Fruit fly (Drosophila melanogaster) whole organism, embryonic: ENCODE results near the gene Dbp73D.
A peak's percentile ranks its signal among the peaks of the same experiment; 100 is the strongest.

Source experiments
- ATbp ChIP-seq: fragments of 200-800 bp; sonication (Bioruptor generic); optimal IDR thresholded peaks from 2 replicates; lab custom pipeline; 2017; ENCODE audit warnings: missing biosample characterization, mild to moderate bottlenecking, missing genetic modification characterization, missing genetic modification reagents
- Awh ChIP-seq: fragments of 200-800 bp; sonication (Bioruptor generic); IDR thresholded peaks from 2 replicates; pipeline ENCODE4, ENCODE4 v1.3.6; 2022; ENCODE audit warnings: missing biosample characterization, missing genetic modification characterization
- Bgb ChIP-seq: fragments of 200-800 bp; sonication (Bioruptor generic); IDR thresholded peaks from 2 replicates; pipeline ENCODE4 v1.3.6; 2022; ENCODE audit warnings: missing biosample characterization, missing genetic modification characterization; ENCODE audit not compliant: partially characterized antibody
- Blimp-1 ChIP-seq: fragments of 200-800 bp; sonication (Bioruptor generic); optimal IDR thresholded peaks from 3 replicates; lab custom pipeline; 2018; ENCODE audit warnings: missing biosample characterization, missing genetic modification characterization, mild to moderate bottlenecking, moderate library complexity, missing genetic modification reagents
- Bteb2 ChIP-seq: fragments of 200-800 bp; sonication (Bioruptor generic); optimal IDR thresholded peaks from 2 replicates; lab custom pipeline; 2016; ENCODE audit warnings: missing biosample characterization, missing genetic modification characterization
- CG12236 ChIP-seq: fragments of 200-800 bp; sonication (Bioruptor generic); optimal IDR thresholded peaks from 2 replicates; lab custom pipeline; 2016; ENCODE audit warnings: missing biosample characterization, missing genetic modification characterization
- CG12659 ChIP-seq: fragments of 200-800 bp; sonication (Bioruptor generic); optimal IDR thresholded peaks from 3 replicates; lab custom pipeline; 2017; ENCODE audit warnings: mild to moderate bottlenecking, missing biosample characterization, missing genetic modification reagents, missing genetic modification characterization
- CG13424 ChIP-seq: fragments of 200-800 bp; sonication (Bioruptor generic); optimal IDR thresholded peaks from 2 replicates; lab custom pipeline; 2019; ENCODE audit warnings: missing biosample characterization, mild to moderate bottlenecking, missing genetic modification characterization, moderate library complexity
- CG16815 ChIP-seq: fragments of 200-800 bp; sonication (Bioruptor generic); optimal IDR thresholded peaks from 3 replicates; lab custom pipeline; 2017; ENCODE audit warnings: missing biosample characterization, mild to moderate bottlenecking, missing genetic modification characterization
- CG17568 ChIP-seq: fragments of 200-800 bp; sonication (Bioruptor generic); optimal IDR thresholded peaks from 2 replicates; lab custom pipeline; 2018; ENCODE audit warnings: missing biosample characterization, mild to moderate bottlenecking, missing genetic modification characterization, moderate library complexity
- CG2202 ChIP-seq: fragments of 200-800 bp; sonication (Bioruptor generic); optimal IDR thresholded peaks from 2 replicates; lab custom pipeline; 2018; ENCODE audit warnings: missing biosample characterization, mild to moderate bottlenecking, missing genetic modification characterization
- CG2712 ChIP-seq: fragments of 200-800 bp; optimal IDR thresholded peaks from 3 replicates; lab custom pipeline; 2019; ENCODE audit warnings: missing biosample characterization, mild to moderate bottlenecking, missing genetic modification characterization, moderate library complexity
- CG3847 ChIP-seq: fragments of 200-800 bp; sonication (Bioruptor generic); IDR thresholded peaks from 2 replicates; pipeline ENCODE4 v1.3.6; 2022; ENCODE audit warnings: missing biosample characterization, missing genetic modification characterization
- CG42726 ChIP-seq: fragments of 200-800 bp; sonication (Bioruptor generic); IDR thresholded peaks from 2 replicates; pipeline ENCODE4 v1.3.6; 2022; ENCODE audit warnings: missing biosample characterization, missing genetic modification characterization; ENCODE audit not compliant: partially characterized antibody
- CG6175 ChIP-seq: fragments of 200-800 bp; sonication (Bioruptor generic); IDR thresholded peaks from 3 replicates; pipeline ENCODE4 v1.3.6; 2022; ENCODE audit warnings: missing biosample characterization, missing genetic modification characterization
- CG6254 ChIP-seq: fragments of 200-800 bp; sonication (Bioruptor generic); optimal IDR thresholded peaks from 3 replicates; lab custom pipeline; 2017; ENCODE audit warnings: mild to moderate bottlenecking, missing biosample characterization, missing genetic modification reagents, missing genetic modification characterization
- CG7556 ChIP-seq: fragments of 200-800 bp; sonication (Bioruptor generic); optimal IDR thresholded peaks from 2 replicates; lab custom pipeline; 2017; ENCODE audit warnings: missing biosample characterization, mild to moderate bottlenecking, missing genetic modification characterization
- CG7928 ChIP-seq: fragments of 200-800 bp; sonication (Bioruptor generic); optimal IDR thresholded peaks from 2 replicates; lab custom pipeline; 2017; ENCODE audit warnings: missing biosample characterization, mild to moderate bottlenecking, missing genetic modification characterization
- CG9817 ChIP-seq: fragments of 200-800 bp; sonication (Bioruptor generic); optimal IDR thresholded peaks from 2 replicates; lab custom pipeline; 2018; ENCODE audit warnings: missing biosample characterization, mild to moderate bottlenecking, missing genetic modification characterization, moderate library complexity
- Chrac-16 ChIP-seq: fragments of 200-800 bp; sonication (Bioruptor generic); optimal IDR thresholded peaks from 3 replicates; lab custom pipeline; 2016; ENCODE audit warnings: missing biosample characterization, missing genetic modification characterization
- ERR ChIP-seq: fragments of 200-800 bp; sonication (Bioruptor generic); optimal IDR thresholded peaks from 2 replicates; lab custom pipeline; 2016; ENCODE audit warnings: missing biosample characterization, missing genetic modification characterization
- Fer2 ChIP-seq: fragments of 200-800 bp; sonication (Bioruptor generic); optimal IDR thresholded peaks from 2 replicates; lab custom pipeline; 2018; ENCODE audit warnings: missing biosample characterization, mild to moderate bottlenecking, missing genetic modification characterization, moderate library complexity
- HHEX ChIP-seq: fragments of 200-800 bp; sonication (Bioruptor generic); optimal IDR thresholded peaks from 3 replicates; lab custom pipeline; 2017; ENCODE audit warnings: missing biosample characterization, mild to moderate bottlenecking, missing genetic modification characterization, missing genetic modification reagents
- HLH4C ChIP-seq: fragments of 200-800 bp; sonication (Bioruptor generic); IDR thresholded peaks from 3 replicates; pipeline ENCODE4 v1.3.6; 2022; ENCODE audit warnings: missing biosample characterization, missing genetic modification characterization; ENCODE audit not compliant: partially characterized antibody
- Lpt ChIP-seq: fragments of >200 bp; optimal IDR thresholded peaks from 2 replicates; lab custom pipeline; 2018; ENCODE audit warnings: missing biosample characterization, missing genetic modification characterization
- PHDP ChIP-seq: fragments of 200-800 bp; sonication (Bioruptor generic); optimal IDR thresholded peaks from 3 replicates; lab custom pipeline; 2018; ENCODE audit warnings: missing biosample characterization, mild to moderate bottlenecking, missing genetic modification characterization, moderate library complexity
- Ptx1 ChIP-seq: fragments of 200-800 bp; sonication (Bioruptor generic); IDR thresholded peaks from 2 replicates; pipeline ENCODE4 v1.3.6; 2022; ENCODE audit warnings: missing biosample characterization, missing genetic modification characterization
- Rx ChIP-seq: fragments of 200-800 bp; sonication (Bioruptor generic); IDR thresholded peaks from 2 replicates; pipeline ENCODE4 v1.3.6; 2022; ENCODE audit warnings: missing biosample characterization, missing genetic modification characterization
- Side ChIP-seq: fragments of 200-800 bp; sonication (Bioruptor generic); optimal IDR thresholded peaks from 2 replicates; lab custom pipeline; 2016; ENCODE audit warnings: missing biosample characterization, missing genetic modification characterization
- Vsx1 ChIP-seq: fragments of 200-800 bp; sonication (Bioruptor generic); optimal IDR thresholded peaks from 2 replicates; lab custom pipeline; 2017; ENCODE audit warnings: missing biosample characterization, mild to moderate bottlenecking, missing genetic modification characterization, missing genetic modification reagents
- ase ChIP-seq: fragments of 200-800 bp; sonication (Bioruptor generic); IDR thresholded peaks from 3 replicates; pipeline ENCODE4 v1.3.6; 2022; ENCODE audit warnings: missing biosample characterization, missing genetic modification characterization
- cato ChIP-seq: fragments of 200-800 bp; sonication (Bioruptor generic); optimal IDR thresholded peaks from 2 replicates; lab custom pipeline; 2016; ENCODE audit warnings: missing biosample characterization, missing genetic modification characterization, borderline replicate concordance
- cwo ChIP-seq: fragments of 200-800 bp; sonication (Bioruptor generic); optimal IDR thresholded peaks from 3 replicates; lab custom pipeline; 2017; ENCODE audit warnings: missing biosample characterization, missing genetic modification characterization, mild to moderate bottlenecking, moderate library complexity, missing genetic modification reagents
- esg ChIP-seq: fragments of 200-800 bp; sonication (Bioruptor generic); conservative IDR thresholded peaks from 2 replicates; pipeline ENCODE4 v1.3.6; 2022; ENCODE audit warnings: missing biosample characterization, missing genetic modification characterization
- fd64A ChIP-seq: fragments of 200-800 bp; sonication (Bioruptor generic); optimal IDR thresholded peaks from 3 replicates; lab custom pipeline; 2018; ENCODE audit warnings: missing biosample characterization, mild to moderate bottlenecking, missing genetic modification characterization
- ftz-f1 ChIP-seq: fragments of 200-800 bp; sonication (Bioruptor generic); optimal IDR thresholded peaks from 2 replicates; lab custom pipeline; 2016; ENCODE audit warnings: missing biosample characterization, missing genetic modification characterization
- grau ChIP-seq: fragments of 200-800 bp; optimal IDR thresholded peaks from 3 replicates; lab custom pipeline; 2019; ENCODE audit warnings: missing biosample characterization, mild to moderate bottlenecking, missing genetic modification characterization, moderate library complexity
- hb ChIP-seq: fragments of 200-800 bp; sonication (Bioruptor generic); IDR thresholded peaks from 3 replicates; pipeline ENCODE4 v1.3.6; 2022; ENCODE audit warnings: missing biosample characterization, missing genetic modification characterization; ENCODE audit not compliant: partially characterized antibody
- klu ChIP-seq: fragments of 200-800 bp; sonication (Bioruptor generic); IDR thresholded peaks from 2 replicates; pipeline ENCODE4 v1.3.6; 2022; ENCODE audit warnings: missing biosample characterization, missing genetic modification characterization
- lmd ChIP-seq: fragments of 200-800 bp; sonication (Bioruptor generic); IDR thresholded peaks from 2 replicates; pipeline ENCODE4 v1.3.6; 2022; ENCODE audit warnings: missing biosample characterization, missing genetic modification characterization
- lov ChIP-seq, 2 experiments: fragments of 200-800 bp in 1 of 2; fragments of >200 bp in 1 of 2; sonication (Bioruptor generic) in 1 of 2; IDR thresholded peaks in 1 of 2; optimal IDR thresholded peaks in 1 of 2; 2 replicates in 1 of 2; 3 replicates in 1 of 2; pipeline versions ENCODE4 v1.3.6 to Lab custom; 2017 to 2022; ENCODE audit warnings: missing biosample characterization in 1 of 2, missing genetic modification characterization in 1 of 2
- oc ChIP-seq: fragments of 200-800 bp; sonication (Bioruptor generic); optimal IDR thresholded peaks from 2 replicates; lab custom pipeline; 2018; ENCODE audit warnings: missing biosample characterization, mild to moderate bottlenecking, missing genetic modification characterization, moderate library complexity
- onecut ChIP-seq: fragments of 200-800 bp; sonication (Bioruptor generic); IDR thresholded peaks from 2 replicates; pipeline ENCODE4 v1.3.6; 2022; ENCODE audit warnings: missing biosample characterization, missing genetic modification characterization
- phol ChIP-seq: fragments of 200-800 bp; sonication (Bioruptor generic); optimal IDR thresholded peaks from 3 replicates; lab custom pipeline; 2018; ENCODE audit warnings: missing biosample characterization, mild to moderate bottlenecking, missing genetic modification characterization, moderate library complexity
- pnt ChIP-seq: fragments of 200-800 bp; sonication (Bioruptor generic); optimal IDR thresholded peaks from 3 replicates; lab custom pipeline; 2016; ENCODE audit warnings: missing biosample characterization, missing genetic modification characterization
- pum ChIP-seq: fragments of 200-800 bp; sonication (Bioruptor generic); optimal IDR thresholded peaks from 2 replicates; lab custom pipeline; 2016; ENCODE audit warnings: missing biosample characterization, missing genetic modification characterization
- slbo ChIP-seq: fragments of 200-800 bp; sonication (Bioruptor generic); IDR thresholded peaks from 2 replicates; pipeline ENCODE4 v1.3.6; 2022; ENCODE audit warnings: missing biosample characterization, missing genetic modification characterization
- tup ChIP-seq: fragments of 200-800 bp; sonication (Bioruptor generic); optimal IDR thresholded peaks from 2 replicates; lab custom pipeline; 2016; ENCODE audit warnings: missing biosample characterization, mild to moderate bottlenecking, missing genetic modification characterization, moderate library complexity
- twi ChIP-seq: fragments of 200-800 bp; optimal IDR thresholded peaks from 2 replicates; lab custom pipeline; 2019; ENCODE audit warnings: missing biosample characterization, mild to moderate bottlenecking, missing genetic modification characterization, moderate library complexity
- vvl ChIP-seq: fragments of 200-800 bp; sonication (Bioruptor generic); IDR thresholded peaks from 2 replicates; pipeline ENCODE4 v1.3.6; 2022; ENCODE audit warnings: missing biosample characterization, missing genetic modification characterization

Dbp73D gene

DNA sequence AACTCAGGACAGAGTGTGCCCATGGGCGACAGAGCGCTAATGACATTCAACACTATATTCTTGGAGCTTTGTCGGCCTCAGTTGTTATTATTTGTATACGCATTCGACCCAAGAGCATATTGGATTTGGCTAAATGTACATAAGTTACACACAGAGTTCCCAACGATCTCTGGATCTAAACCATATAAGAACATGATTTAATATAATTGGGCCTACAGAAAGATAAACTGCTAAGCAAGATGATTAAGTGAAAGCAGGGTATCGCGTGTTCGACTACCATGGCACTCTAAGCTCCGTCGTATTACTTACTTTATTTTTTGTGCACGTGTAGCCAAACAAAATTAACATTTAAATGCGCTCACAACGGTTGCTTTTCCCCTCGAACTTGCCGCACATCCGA is 29.7 kb upstream of the Dbp73D start (continued):
- peak; percentile 29 for TF ChIP-seq Chrac-16 (GFP tag; lab: Kevin White, UChicago)
- TF ChIP-seq CG42726 (GFP tag; lab: Robert Waterston, UW) = no peak
- peak; percentile 17 for TF ChIP-seq cwo
- TF ChIP-seq cato (GFP tag; lab: Kevin White, UChicago) = no peak
- peak; percentile 5 for TF ChIP-seq fd64A (GFP tag; lab: Kevin White, UChicago)
- peak; percentile 33 for TF ChIP-seq CG2202
- TF ChIP-seq CG2712 (tag; lab: Kevin White, UChicago) = peak; percentile 51
- peak; percentile 33; the same call in 1 of the 2 replicates for TF ChIP-seq esg (GFP tag; lab: Robert Waterston, UW)
- TF ChIP-seq Bteb2 (GFP tag; lab: Kevin White, UChicago) = peak; percentile 8
- no peak for TF ChIP-seq ERR (GFP tag; lab: Kevin White, UChicago)
- TF ChIP-seq tup (GFP tag; lab: Kevin White, UChicago) = no peak
- TF ChIP-seq Ptx1 (GFP tag; lab: Robert Waterston, UW) = peak; percentile 43; the same call in 1 of the 2 replicates
- TF ChIP-seq oc (tag; lab: Kevin White, UChicago) = peak; percentile 51
- TF ChIP-seq ftz-f1 = no peak
- TF ChIP-seq HLH4C = no peak
- TF ChIP-seq twi (tag; lab: Kevin White, UChicago) = no peak
- TF ChIP-seq slbo (GFP tag; lab: Robert Waterston, UW) = no peak
- TF ChIP-seq Blimp-1 (GFP tag; lab: Kevin White, UChicago) = peak; percentile 70
- no peak for TF ChIP-seq CG3847 (GFP tag; lab: Robert Waterston, UW)
- TF ChIP-seq Awh (GFP tag; lab: Robert Waterston, UW) = no peak
- TF ChIP-seq pnt (GFP tag; lab: Kevin White, UChicago) = peak; percentile 27
- no peak for TF ChIP-seq Vsx1 (GFP tag; lab: Kevin White, UChicago)
- TF ChIP-seq onecut (GFP tag; lab: Robert Waterston, UW) = no peak
- no peak for TF ChIP-seq klu (GFP tag; lab: Robert Waterston, UW)
- no peak for TF ChIP-seq Side
- TF ChIP-seq CG12236 (GFP tag; lab: Kevin White, UChicago) = no peak
- peak; percentile 44 for TF ChIP-seq grau (tag; lab: Kevin White, UChicago)
- no peak for TF ChIP-seq Fer2 (tag; lab: Kevin White, UChicago)
- TF ChIP-seq CG9817 (tag; lab: Kevin White, UChicago) = no peak
- no peak for TF ChIP-seq CG7928
- TF ChIP-seq PHDP (tag; lab: Kevin White, UChicago) = peak; percentile 45
- peak; percentile 20 for TF ChIP-seq CG13424 (tag; lab: Kevin White, UChicago)
- TF ChIP-seq CG6175 (GFP tag; lab: Robert Waterston, UW) = no peak
- TF ChIP-seq vvl (GFP tag; lab: Robert Waterston, UW) = peak; percentile 39; the same call in 1 of the 2 replicates
- TF ChIP-seq pum (GFP tag; lab: Kevin White, UChicago) = peak; percentile 31
- TF ChIP-seq CG6254 (GFP tag; lab: Kevin White, UChicago) = no peak
- TF ChIP-seq CG12659 (GFP tag; lab: Kevin White, UChicago) = peak; percentile 0
- no peak for TF ChIP-seq lov (optimal IDR thresholded peaks at IDR 0.05; lab: Kevin White, UChicago)
- no peak for TF ChIP-seq lov (GFP tag; IDR thresholded peaks at IDR 0.05; lab: Robert Waterston, UW)
- no peak for TF ChIP-seq ase (GFP tag; lab: Robert Waterston, UW)
- TF ChIP-seq CG16815 (GFP tag; lab: Kevin White, UChicago) = no peak
- no peak for TF ChIP-seq CG7556 (GFP tag; lab: Kevin White, UChicago)
- peak; percentile 48; the same call in 1 of the 2 replicates for TF ChIP-seq lmd (GFP tag; lab: Robert Waterston, UW)
- no peak for TF ChIP-seq hb
- TF ChIP-seq ATbp (GFP tag; lab: Kevin White, UChicago) = peak; percentile 8
- TF ChIP-seq HHEX (GFP tag; lab: Kevin White, UChicago) = peak; percentile 30
- TF ChIP-seq Lpt (GFP tag; lab: Kevin White, UChicago) = no peak
- no peak for TF ChIP-seq Bgb (GFP tag; lab: Robert Waterston, UW)
- no peak for TF ChIP-seq Rx (GFP tag; lab: Robert Waterston, UW)
- peak; percentile 49 for TF ChIP-seq phol
- peak; percentile 23 for TF ChIP-seq CG17568
